Worm (Caenorhabditis elegans) whole organism, early embryonic: Measurements from ENCODE around the gene srh-270.

ENCODE experiments used
- F13C5.2 ChIP-seq: sonication (generic microtip); optimal IDR thresholded peaks from 2 replicates; lab custom pipeline; 2017; ENCODE audit warnings: mild to moderate bottlenecking, missing genetic modification characterization, inconsistent platforms, missing compliant biosample characterization
- ama-1 ChIP-seq: fragments of 150-350 bp; optimal IDR thresholded peaks from 2 replicates; lab custom pipeline; 2014
- ceh-13 ChIP-seq: fragments of 200-800 bp; sonication (Bioruptor generic); optimal IDR thresholded peaks from 2 replicates; lab custom pipeline; 2018; ENCODE audit warnings: mild to moderate bottlenecking, missing genetic modification characterization, missing compliant biosample characterization
- ceh-36 ChIP-seq: sonication (generic microtip); optimal IDR thresholded peaks from 2 replicates; lab custom pipeline; 2016; ENCODE audit warnings: missing genetic modification characterization, inconsistent platforms, missing compliant biosample characterization
- ets-7 ChIP-seq: sonication (generic microtip); optimal IDR thresholded peaks from 2 replicates; lab custom pipeline; 2016; ENCODE audit warnings: missing genotype, missing genetic modification characterization, missing compliant biosample characterization
- flt-1 ChIP-seq: fragments of 200-800 bp; sonication (Bioruptor generic); IDR thresholded peaks from 2 replicates; pipeline ENCODE4 v1.3.6; 2022; ENCODE audit warnings: missing genetic modification characterization, missing compliant biosample characterization
- hmbx-1 ChIP-seq: sonication (generic microtip); optimal IDR thresholded peaks from 2 replicates; lab custom pipeline; 2016; ENCODE audit warnings: mild to moderate bottlenecking, missing genetic modification characterization, missing compliant biosample characterization
- hmg-4 ChIP-seq: fragments of 200-800 bp; sonication (Bioruptor generic); optimal IDR thresholded peaks from 2 replicates; lab custom pipeline; 2018; ENCODE audit warnings: mild to moderate bottlenecking, missing genetic modification characterization, missing compliant biosample characterization
- hnd-1 ChIP-seq: sonication (generic microtip); optimal IDR thresholded peaks from 2 replicates; lab custom pipeline; 2016; ENCODE audit warnings: missing genetic modification characterization, missing compliant biosample characterization
- pes-1 ChIP-seq: fragments of 200-800 bp; sonication (Bioruptor generic); IDR thresholded peaks from 2 replicates; pipeline ENCODE4 v1.3.6; 2022; ENCODE audit warnings: missing genetic modification reagents, missing genetic modification characterization, missing compliant biosample characterization
- sea-1 ChIP-seq: fragments of 200-800 bp; sonication (Bioruptor generic); conservative IDR thresholded peaks from 2 replicates; pipeline ENCODE4 v1.3.6; 2022; ENCODE audit warnings: missing genetic modification characterization, missing compliant biosample characterization
- tbx-37 ChIP-seq: fragments of 200-800 bp; sonication (Bioruptor generic); conservative IDR thresholded peaks from 2 replicates; pipeline ENCODE4 v1.3.6; 2022; ENCODE audit warnings: missing genetic modification reagents, missing genetic modification characterization, missing compliant biosample characterization

DNA sequence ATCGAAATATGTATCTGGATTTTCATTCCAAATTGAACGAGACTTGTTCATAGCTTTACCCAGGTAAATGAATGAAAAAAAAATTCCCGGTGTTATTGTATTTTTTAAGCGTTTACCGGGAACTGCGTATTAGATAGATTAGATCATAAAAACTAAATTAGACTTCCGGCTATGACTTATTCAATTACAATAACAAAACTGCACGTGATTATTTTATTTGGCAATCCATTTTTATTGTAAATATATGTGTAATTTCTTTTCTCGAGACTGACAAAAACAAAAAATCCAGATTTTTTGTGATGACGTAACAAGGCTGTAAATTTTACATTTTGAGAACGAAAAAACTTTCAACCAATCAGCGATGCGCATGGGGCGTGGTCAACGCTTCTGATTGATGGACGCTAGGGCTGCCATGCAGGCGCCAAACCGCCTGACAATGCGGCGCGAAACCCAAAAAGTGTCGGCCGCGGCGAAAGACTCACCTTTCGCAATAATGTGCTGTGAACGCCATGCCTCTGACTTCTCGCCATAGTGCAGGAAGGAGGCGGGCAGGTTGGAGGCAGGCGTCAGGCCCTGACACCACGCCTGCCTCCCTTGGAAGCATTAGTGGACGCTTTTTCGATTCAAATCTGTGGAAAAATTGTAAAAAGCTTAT is 39.7 kb downstream of the srh-270 start, which contains the start of gene srh-36:
- TF ChIP-seq F13C5.2 (no peak), ama-1 (lab: Kevin White, UChicago) (no peak), flt-1 (no peak), hnd-1 (tag; lab: Kevin White, UChicago) (no peak), tbx-37 (GFP tag; lab: Robert Waterston, UW) (no peak), pes-1 (GFP tag; lab: Robert Waterston, UW) (no peak), hmg-4 (GFP tag; lab: Kevin White, UChicago) (no peak), hmbx-1 (no peak), ceh-13 (GFP tag; lab: Kevin White, UChicago) (no peak), ets-7 (tag; lab: Kevin White, UChicago) (no peak), ceh-36 (no peak), sea-1 (no peak)
